Fruit fly (Drosophila melanogaster): ENCODE results near the gene Regnase-1.

Regnase-1 gene

dm6 chr3R:20031043-20031763 is 4.7 kb downstream of the Regnase-1 start, which contains the start of gene trem (continued):
- TF ChIP-seq Hr3 (GFP tag; optimal IDR thresholded peaks at IDR 0.05): peak; percentile 84
- TF ChIP-seq CG8944 (GFP tag; optimal IDR thresholded peaks at IDR 0.05): peak; percentile 31
- no peak for TF ChIP-seq h (optimal IDR thresholded peaks at IDR 0.05)
- peak; percentile 40 for TF ChIP-seq Six4 (GFP tag; optimal IDR thresholded peaks at IDR 0.05)
- TF ChIP-seq luna (GFP tag; optimal IDR thresholded peaks at IDR 0.05): no peak
- TF ChIP-seq B-H2 (GFP tag; optimal IDR thresholded peaks at IDR 0.05): peak; percentile 49
- TF ChIP-seq Drgx (GFP tag; IDR thresholded peaks at IDR 0.05): peak; percentile 36; the same call in 1 of the 2 replicates
- peak; percentile 20 for TF ChIP-seq CG12219 (GFP tag; optimal IDR thresholded peaks at IDR 0.05)
- TF ChIP-seq CG6254 (GFP tag; optimal IDR thresholded peaks at IDR 0.05): no peak
- peak; percentile 83 for TF ChIP-seq CG12391 (tag; optimal IDR thresholded peaks at IDR 0.05)
- no peak for TF ChIP-seq CG2889 (GFP tag; IDR thresholded peaks at IDR 0.05)
- peak; percentile 30 for TF ChIP-seq Bteb2 (GFP tag; optimal IDR thresholded peaks at IDR 0.05)
- no peak for TF ChIP-seq pfk (GFP tag; optimal IDR thresholded peaks at IDR 0.05)
- TF ChIP-seq CG32532 (GFP tag; IDR thresholded peaks at IDR 0.05): peak; percentile 67
- TF ChIP-seq Dp (GFP tag; optimal IDR thresholded peaks at IDR 0.05): peak; percentile 19
- TF ChIP-seq oc (tag; optimal IDR thresholded peaks at IDR 0.05): no peak
- peak; percentile 67 for TF ChIP-seq twi (tag; optimal IDR thresholded peaks at IDR 0.05)
- TF ChIP-seq CG32767 (GFP tag; IDR thresholded peaks at IDR 0.05): no peak
- TF ChIP-seq slbo (GFP tag; IDR thresholded peaks at IDR 0.05): peak; percentile 91
- TF ChIP-seq ab (GFP tag; optimal IDR thresholded peaks at IDR 0.05): no peak
- TF ChIP-seq CG14965 (GFP tag; optimal IDR thresholded peaks at IDR 0.05; ENCODE audit: borderline replicate concordance): no peak
- no peak for TF ChIP-seq Sox100B (GFP tag; optimal IDR thresholded peaks at IDR 0.05)
- TF ChIP-seq Fer2 (tag; optimal IDR thresholded peaks at IDR 0.05): peak; percentile 67
- peak; percentile 1 for TF ChIP-seq CG8359 (GFP tag; optimal IDR thresholded peaks at IDR 0.05; ENCODE audit: borderline replicate concordance)
- no peak; the same call in 1 of the 2 replicates for TF ChIP-seq HLH3B (GFP tag; IDR thresholded peaks at IDR 0.05)
- no peak for TF ChIP-seq cg (GFP tag; optimal IDR thresholded peaks at IDR 0.05)
- TF ChIP-seq stc (GFP tag; IDR thresholded peaks at IDR 0.05): no peak; the same call in 1 of the 2 replicates
- TF ChIP-seq pho (GFP tag; optimal IDR thresholded peaks at IDR 0.05): peak; percentile 71
- TF ChIP-seq ro (GFP tag; IDR thresholded peaks at IDR 0.05): no peak
- no peak for TF ChIP-seq CG1647 (GFP tag; optimal IDR thresholded peaks at IDR 0.05)
- TF ChIP-seq trh (GFP tag; optimal IDR thresholded peaks at IDR 0.05): peak; percentile 26
- TF ChIP-seq CG31224 (GFP tag; IDR thresholded peaks at IDR 0.05): no peak
- peak; percentile 37 for TF ChIP-seq CG13123 (GFP tag; optimal IDR thresholded peaks at IDR 0.05)
- peak; percentile 52 for TF ChIP-seq CG17359 (tag; optimal IDR thresholded peaks at IDR 0.05)
- no peak for TF ChIP-seq CkIIα-i1 (GFP tag; IDR thresholded peaks at IDR 0.05)
- no peak for TF ChIP-seq Hmr (GFP tag; optimal IDR thresholded peaks at IDR 0.05)
- TF ChIP-seq ems (GFP tag; optimal IDR thresholded peaks at IDR 0.05): no peak
- TF ChIP-seq tup (GFP tag; optimal IDR thresholded peaks at IDR 0.05): no peak
- peak; percentile 70 for TF ChIP-seq CG3281 (GFP tag; optimal IDR thresholded peaks at IDR 0.05)
- TF ChIP-seq Ets97D (GFP tag; optimal IDR thresholded peaks at IDR 0.05): peak; percentile 3
- no peak for TF ChIP-seq Kr (GFP tag; optimal IDR thresholded peaks at IDR 0.05)
- no peak for TF ChIP-seq CG6791 (GFP tag; IDR thresholded peaks at IDR 0.05; ENCODE audit: partially characterized antibody)
- TF ChIP-seq CG12744 (GFP tag; optimal IDR thresholded peaks at IDR 0.05): no peak
- TF ChIP-seq prd (optimal IDR thresholded peaks at IDR 0.05): no peak
- TF ChIP-seq prd (GFP tag; IDR thresholded peaks at IDR 0.05): peak; percentile 81
- TF ChIP-seq amos (GFP tag; IDR thresholded peaks at IDR 0.05; ENCODE audit: partially characterized antibody): no peak
- peak; percentile 85 for TF ChIP-seq Usf (GFP tag; optimal IDR thresholded peaks at IDR 0.05)
- no peak for TF ChIP-seq CG43689 (GFP tag; IDR thresholded peaks at IDR 0.05)
- peak; percentile 81 for TF ChIP-seq CG2712 (tag; optimal IDR thresholded peaks at IDR 0.05)
- no peak for TF ChIP-seq CG15011 (GFP tag; optimal IDR thresholded peaks at IDR 0.05)
- peak; percentile 28 for TF ChIP-seq CG2202 (tag; optimal IDR thresholded peaks at IDR 0.05)
